Fruit fly (Drosophila melanogaster) whole organism, embryonic: ENCODE results near the gene CG7484.

Experiments
- Ada2b ChIP-seq: fragments of 200-800 bp; sonication (Bioruptor generic); IDR thresholded peaks from 2 replicates; pipeline ENCODE4 v1.3.6; 2022; ENCODE audit warnings: missing biosample characterization, missing genetic modification characterization
- Adf1 ChIP-seq: fragments of 200-800 bp; sonication (Bioruptor generic); IDR thresholded peaks from 2 replicates; pipeline ENCODE4 v1.3.6; 2022; ENCODE audit warnings: missing biosample characterization, missing genetic modification characterization
- Antp ChIP-seq: fragments of 200-800 bp; sonication (Bioruptor generic); optimal IDR thresholded peaks from 3 replicates; lab custom pipeline; 2016; ENCODE audit warnings: missing biosample characterization, missing genetic modification characterization
- CG10147 ChIP-seq: fragments of 200-800 bp; sonication (Bioruptor generic); optimal IDR thresholded peaks from 2 replicates; lab custom pipeline; 2019; ENCODE audit warnings: missing biosample characterization, mild to moderate bottlenecking, missing genetic modification characterization, moderate library complexity
- CG10565 ChIP-seq: fragments of 200-800 bp; sonication (Bioruptor generic); optimal IDR thresholded peaks from 3 replicates; lab custom pipeline; 2016; ENCODE audit warnings: missing biosample characterization, mild to moderate bottlenecking, missing genetic modification characterization
- CG10979 ChIP-seq: fragments of 200-800 bp; sonication (Bioruptor generic); optimal IDR thresholded peaks from 2 replicates; lab custom pipeline; 2018; ENCODE audit warnings: missing biosample characterization, mild to moderate bottlenecking, missing genetic modification characterization, moderate library complexity
- CG11723 ChIP-seq: fragments of 200-800 bp; sonication (Bioruptor generic); optimal IDR thresholded peaks from 2 replicates; lab custom pipeline; 2017; ENCODE audit warnings: missing biosample characterization, mild to moderate bottlenecking, missing genetic modification characterization
- CG15696 ChIP-seq: fragments of 200-800 bp; sonication (Bioruptor generic); optimal IDR thresholded peaks from 2 replicates; lab custom pipeline; 2019; ENCODE audit warnings: missing biosample characterization, mild to moderate bottlenecking, missing genetic modification characterization, moderate library complexity
- CG16779 ChIP-seq: fragments of 200-800 bp; sonication (Bioruptor generic); IDR thresholded peaks from 2 replicates; pipeline ENCODE4 v1.3.6; 2022; ENCODE audit warnings: missing biosample characterization, missing genetic modification characterization
- CG17328 ChIP-seq: fragments of 200-800 bp; sonication (Bioruptor generic); IDR thresholded peaks from 2 replicates; pipeline ENCODE4 v1.3.6; 2022; ENCODE audit warnings: missing biosample characterization, missing genetic modification characterization
- CG17612 ChIP-seq: fragments of 200-800 bp; sonication (Bioruptor generic); IDR thresholded peaks from 2 replicates; pipeline ENCODE4 v1.3.6; 2022; ENCODE audit warnings: missing biosample characterization, missing genetic modification characterization
- CG18476 ChIP-seq: fragments of 200-800 bp; sonication (Bioruptor generic); optimal IDR thresholded peaks from 2 replicates; lab custom pipeline; 2016; ENCODE audit warnings: missing biosample characterization, mild to moderate bottlenecking, missing genetic modification characterization
- CG18619 ChIP-seq: fragments of 200-800 bp; sonication (Bioruptor generic); optimal IDR thresholded peaks from 3 replicates; lab custom pipeline; 2017; ENCODE audit warnings: missing biosample characterization, mild to moderate bottlenecking, missing genetic modification characterization
- CG3407 ChIP-seq: fragments of 200-800 bp; sonication (Bioruptor generic); optimal IDR thresholded peaks from 2 replicates; lab custom pipeline; 2018; ENCODE audit warnings: missing biosample characterization, mild to moderate bottlenecking, missing genetic modification characterization
- CG3726 ChIP-seq: fragments of 200-800 bp; sonication (Bioruptor generic); IDR thresholded peaks from 3 replicates; pipeline ENCODE4, ENCODE4 v1.3.6; 2022; ENCODE audit warnings: missing biosample characterization, missing genetic modification characterization
- CG43689 ChIP-seq: fragments of 200-800 bp; sonication (Bioruptor generic); IDR thresholded peaks from 2 replicates; pipeline ENCODE4 v1.3.6; 2022; ENCODE audit warnings: missing biosample characterization, missing genetic modification characterization
- CG5953 ChIP-seq: fragments of 200-800 bp; sonication (Bioruptor generic); IDR thresholded peaks from 2 replicates; pipeline ENCODE4 v1.3.6; 2022; ENCODE audit warnings: missing biosample characterization, missing genetic modification characterization
- CG6689 ChIP-seq: fragments of 200-800 bp; sonication (Bioruptor generic); IDR thresholded peaks from 2 replicates; pipeline ENCODE4 v1.3.6; 2022; ENCODE audit warnings: missing biosample characterization, missing genetic modification characterization
- CG6813 ChIP-seq: fragments of 200-800 bp; sonication (Bioruptor generic); optimal IDR thresholded peaks from 2 replicates; lab custom pipeline; 2017; ENCODE audit warnings: missing biosample characterization, missing genetic modification characterization, mild to moderate bottlenecking, moderate library complexity, missing genetic modification reagents
- CG7987 ChIP-seq: fragments of 200-800 bp; sonication (Bioruptor generic); optimal IDR thresholded peaks from 2 replicates; lab custom pipeline; 2018; ENCODE audit warnings: missing biosample characterization, mild to moderate bottlenecking, missing genetic modification characterization, moderate library complexity
- CG8924 ChIP-seq: fragments of 200-800 bp; optimal IDR thresholded peaks from 3 replicates; lab custom pipeline; 2019; ENCODE audit warnings: missing biosample characterization, mild to moderate bottlenecking, missing genetic modification characterization, moderate library complexity
- Camta ChIP-seq: fragments of 200-800 bp; sonication (Bioruptor generic); optimal IDR thresholded peaks from 2 replicates; lab custom pipeline; 2016; ENCODE audit warnings: missing biosample characterization, missing genetic modification characterization
- D19A ChIP-seq: fragments of 200-800 bp; optimal IDR thresholded peaks from 3 replicates; lab custom pipeline; 2019; ENCODE audit warnings: missing biosample characterization, mild to moderate bottlenecking, missing genetic modification characterization, moderate library complexity
- Dfd ChIP-seq, 2 experiments: fragments of >200 bp; optimal IDR thresholded peaks; 2 replicates each; lab custom pipeline; 2017; ENCODE audit warnings: missing biosample characterization in 2 of 2, missing genetic modification characterization in 2 of 2
- Dip3 ChIP-seq: fragments of 200-800 bp; sonication (Bioruptor generic); optimal IDR thresholded peaks from 3 replicates; lab custom pipeline; 2016; ENCODE audit warnings: missing biosample characterization, missing genetic modification characterization
- Dp ChIP-seq: fragments of 200-800 bp; sonication (Bioruptor generic); optimal IDR thresholded peaks from 2 replicates; lab custom pipeline; 2018; ENCODE audit warnings: missing biosample characterization, mild to moderate bottlenecking, missing genetic modification characterization, moderate library complexity
- Nf-YC ChIP-seq: fragments of 200-800 bp; optimal IDR thresholded peaks from 3 replicates; lab custom pipeline; 2019; ENCODE audit warnings: missing biosample characterization, mild to moderate bottlenecking, missing genetic modification characterization, moderate library complexity
- Opbp ChIP-seq: fragments of 200-800 bp; sonication (Bioruptor generic); IDR thresholded peaks from 3 replicates; pipeline ENCODE4 v1.3.6; 2022; ENCODE audit warnings: missing biosample characterization, missing genetic modification characterization; ENCODE audit not compliant: partially characterized antibody
- Ptx1 ChIP-seq: fragments of 200-800 bp; sonication (Bioruptor generic); IDR thresholded peaks from 2 replicates; pipeline ENCODE4 v1.3.6; 2022; ENCODE audit warnings: missing biosample characterization, missing genetic modification characterization
- ap ChIP-seq: fragments of 200-800 bp; sonication (Bioruptor generic); IDR thresholded peaks from 2 replicates; pipeline ENCODE4 v1.3.6; 2022; ENCODE audit warnings: missing biosample characterization, missing genetic modification characterization
- ash1 ChIP-seq: fragments of 200-800 bp; sonication (Bioruptor generic); optimal IDR thresholded peaks from 2 replicates; lab custom pipeline; 2018; ENCODE audit warnings: missing biosample characterization, mild to moderate bottlenecking, missing genetic modification characterization
- cg ChIP-seq: fragments of 200-800 bp; sonication (Bioruptor generic); optimal IDR thresholded peaks from 3 replicates; lab custom pipeline; 2019; ENCODE audit warnings: missing biosample characterization, mild to moderate bottlenecking, missing genetic modification characterization, moderate library complexity
- danr ChIP-seq: fragments of 200-800 bp; sonication (Bioruptor generic); IDR thresholded peaks from 2 replicates; pipeline ENCODE4 v1.3.6; 2022; ENCODE audit warnings: missing biosample characterization, missing genetic modification characterization
- ewg ChIP-seq: fragments of 200-800 bp; sonication (Bioruptor generic); optimal IDR thresholded peaks from 3 replicates; lab custom pipeline; 2017; ENCODE audit warnings: mild to moderate bottlenecking, missing biosample characterization, missing genetic modification reagents, missing genetic modification characterization
- gce ChIP-seq: fragments of 200-800 bp; sonication (Bioruptor generic); IDR thresholded peaks from 3 replicates; pipeline ENCODE4 v1.3.6; 2022; ENCODE audit warnings: missing biosample characterization, missing genetic modification characterization
- gcm ChIP-seq: fragments of 200-800 bp; sonication (Bioruptor generic); optimal IDR thresholded peaks from 2 replicates; lab custom pipeline; 2019; ENCODE audit warnings: missing biosample characterization, mild to moderate bottlenecking, missing genetic modification characterization, moderate library complexity
- gt ChIP-seq: fragments of 200-800 bp; sonication (Bioruptor generic); IDR thresholded peaks from 2 replicates; pipeline ENCODE4 v1.3.6; 2022; ENCODE audit warnings: missing biosample characterization, missing genetic modification characterization
- ind ChIP-seq: fragments of 200-800 bp; sonication (Bioruptor generic); optimal IDR thresholded peaks from 3 replicates; lab custom pipeline; 2016; ENCODE audit warnings: missing biosample characterization, missing genetic modification characterization
- jumu ChIP-seq: fragments of 200-800 bp; sonication (Bioruptor generic); optimal IDR thresholded peaks from 3 replicates; lab custom pipeline; 2016; ENCODE audit warnings: missing biosample characterization, missing genetic modification characterization
- kni ChIP-seq: fragments of 200-800 bp; sonication (Bioruptor generic); optimal IDR thresholded peaks from 3 replicates; lab custom pipeline; 2017; ENCODE audit warnings: mild to moderate bottlenecking, missing biosample characterization, missing genetic modification reagents, missing genetic modification characterization
- mirr ChIP-seq: fragments of 200-800 bp; sonication (Bioruptor generic); optimal IDR thresholded peaks from 3 replicates; lab custom pipeline; 2018; ENCODE audit warnings: missing biosample characterization, mild to moderate bottlenecking, missing genetic modification characterization
- nau ChIP-seq: fragments of 200-800 bp; sonication (Bioruptor generic); optimal IDR thresholded peaks from 3 replicates; lab custom pipeline; 2017; ENCODE audit warnings: missing biosample characterization, mild to moderate bottlenecking, missing genetic modification characterization, missing genetic modification reagents
- pb ChIP-seq: fragments of 200-800 bp; sonication (Bioruptor generic); optimal IDR thresholded peaks from 3 replicates; lab custom pipeline; 2016; ENCODE audit warnings: missing biosample characterization, missing genetic modification characterization
- pita ChIP-seq: fragments of 200-800 bp; sonication (Bioruptor generic); optimal IDR thresholded peaks from 2 replicates; lab custom pipeline; 2017; ENCODE audit warnings: missing biosample characterization, mild to moderate bottlenecking, missing genetic modification characterization
- pnt ChIP-seq: fragments of 200-800 bp; sonication (Bioruptor generic); optimal IDR thresholded peaks from 3 replicates; lab custom pipeline; 2016; ENCODE audit warnings: missing biosample characterization, missing genetic modification characterization
- psq ChIP-seq: fragments of 200-800 bp; sonication (Bioruptor generic); optimal IDR thresholded peaks from 2 replicates; lab custom pipeline; 2017; ENCODE audit warnings: missing biosample characterization, missing genetic modification characterization
- sc ChIP-seq, 3 experiments: fragments of >200 bp in 2 of 3; fragments of 200-800 bp in 1 of 3; sonication (Bioruptor generic) in 1 of 3; optimal IDR thresholded peaks; 2 replicates in 2 of 3; 3 replicates in 1 of 3; lab custom pipeline; 2017; ENCODE audit warnings: mild to moderate bottlenecking in 1 of 3, missing biosample characterization in 1 of 3, missing genetic modification characterization in 1 of 3, missing genetic modification reagents in 1 of 3
- slbo ChIP-seq: fragments of 200-800 bp; sonication (Bioruptor generic); IDR thresholded peaks from 2 replicates; pipeline ENCODE4 v1.3.6; 2022; ENCODE audit warnings: missing biosample characterization, missing genetic modification characterization
- ttk ChIP-seq: fragments of 200-800 bp; sonication (Bioruptor generic); IDR thresholded peaks from 2 replicates; pipeline ENCODE4 v2.1.2; 2022; ENCODE audit warnings: missing biosample characterization, missing genetic modification characterization

CG7484 gene

DNA sequence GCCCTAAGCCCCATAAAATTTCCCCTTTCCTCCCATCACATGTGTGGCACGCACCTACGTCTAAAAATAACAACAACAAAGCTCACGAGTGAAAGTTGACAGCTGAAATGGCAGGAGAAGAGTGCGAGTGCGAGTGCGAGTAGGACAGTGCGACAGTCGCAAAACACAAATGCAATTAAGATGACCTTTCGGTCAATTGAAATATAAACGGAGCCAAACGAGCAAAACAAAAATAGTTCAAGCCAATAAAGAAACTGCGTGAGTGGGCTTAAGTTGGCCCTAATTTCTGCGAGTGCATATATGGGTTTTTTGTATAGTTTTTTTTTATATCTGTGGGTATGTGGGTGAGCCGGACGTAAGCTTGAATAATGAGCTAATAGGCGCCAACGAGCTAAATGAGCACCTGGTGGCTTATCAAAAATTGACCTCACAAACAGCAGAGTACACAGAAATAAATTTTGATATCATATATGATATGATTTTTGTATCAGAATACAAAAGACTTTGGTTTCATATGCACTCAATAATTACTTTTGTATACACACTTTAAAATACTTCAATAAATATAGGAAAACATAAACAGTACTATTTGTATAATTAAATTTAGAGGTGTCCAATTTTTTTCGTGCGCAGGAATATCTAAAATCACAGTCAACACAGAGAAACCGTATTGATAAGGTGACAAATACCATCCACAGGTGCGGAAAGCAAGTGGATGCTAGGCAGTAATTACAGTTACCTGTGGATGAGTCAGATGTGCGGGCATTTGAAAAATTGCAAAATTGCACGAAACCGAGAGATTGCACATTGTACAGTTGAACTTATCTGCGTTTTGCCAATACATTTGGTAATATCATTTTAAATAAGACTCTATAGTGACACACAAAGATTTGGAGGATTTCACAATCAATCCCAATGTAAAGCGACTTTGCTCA lies 2.4 kb upstream of the CG7484 start (continued):
- no peak for TF ChIP-seq mirr
- TF ChIP-seq slbo: 0 out of 2 replicates have a peak, but pooled peaks have one; percentile 13
- TF ChIP-seq D19A (tag; lab: Kevin White, UChicago): no peak
- no peak for TF ChIP-seq Ada2b (GFP tag; lab: Robert Waterston, UW)
- no peak for TF ChIP-seq danr
- no peak for TF ChIP-seq ewg (GFP tag; lab: Kevin White, UChicago)
- TF ChIP-seq CG17328 (GFP tag; lab: Robert Waterston, UW): peak; percentile 45; the same call in 1 of the 2 replicates
- TF ChIP-seq pnt: no peak
- no peak for TF ChIP-seq CG6813 (GFP tag; lab: Kevin White, UChicago)
- no peak for TF ChIP-seq cg (GFP tag; lab: Kevin White, UChicago)
- TF ChIP-seq CG3407: peak; percentile 13
- no peak for TF ChIP-seq jumu (GFP tag; lab: Kevin White, UChicago)
- no peak for TF ChIP-seq Nf-YC
- no peak for TF ChIP-seq sc (optimal IDR thresholded peaks at IDR 0.05; lab: Kevin White, UChicago)
- no peak for TF ChIP-seq sc (GFP tag; optimal IDR thresholded peaks at IDR 0.05; lab: Kevin White, UChicago)
- no peak for TF ChIP-seq gce
- no peak for TF ChIP-seq CG18619 (GFP tag; lab: Kevin White, UChicago)
- no peak for TF ChIP-seq CG16779 (GFP tag; lab: Robert Waterston, UW)
- TF ChIP-seq Antp: no peak
- TF ChIP-seq CG43689: 0 out of 2 replicates have a peak, but pooled peaks have one; percentile 19
- no peak for TF ChIP-seq ind (GFP tag; lab: Kevin White, UChicago)
- no peak for TF ChIP-seq gt
- no peak for TF ChIP-seq CG5953 (GFP tag; lab: Robert Waterston, UW)
- TF ChIP-seq CG10565 (GFP tag; lab: Kevin White, UChicago): no peak
- TF ChIP-seq pita (GFP tag; lab: Kevin White, UChicago): no peak
- TF ChIP-seq CG3726 (GFP tag; lab: Robert Waterston, UW): no peak
- TF ChIP-seq ash1 (GFP tag; lab: Kevin White, UChicago): no peak
- peak; percentile 35 for TF ChIP-seq CG8924
- no peak for TF ChIP-seq CG10147 (GFP tag; lab: Kevin White, UChicago)
- no peak for TF ChIP-seq CG11723 (GFP tag; lab: Kevin White, UChicago)
- no peak for TF ChIP-seq CG10979
- TF ChIP-seq Dip3: no peak
- TF ChIP-seq nau: peak; percentile 6
- no peak for TF ChIP-seq ap
- TF ChIP-seq gcm (GFP tag; lab: Kevin White, UChicago): no peak
- no peak for TF ChIP-seq CG7987
- no peak for TF ChIP-seq pb
- TF ChIP-seq Adf1 (GFP tag; lab: Robert Waterston, UW): no peak
- peak; percentile 8 for TF ChIP-seq Camta (GFP tag; lab: Kevin White, UChicago)
- TF ChIP-seq Opbp (GFP tag; lab: Robert Waterston, UW): no peak
- no peak for TF ChIP-seq kni
- no peak for TF ChIP-seq CG6689 (GFP tag; lab: Robert Waterston, UW)
- no peak for TF ChIP-seq CG15696
- TF ChIP-seq Dp (GFP tag; lab: Kevin White, UChicago): no peak
- no peak for TF ChIP-seq Dfd (GFP tag; optimal IDR thresholded peaks at IDR 0.05; lab: Kevin White, UChicago)
- peak; percentile 31; the same call in 1 of the 2 replicates for TF ChIP-seq Ptx1
- no peak for TF ChIP-seq ttk (GFP tag; lab: Robert Waterston, UW)
- peak; percentile 3 for TF ChIP-seq CG18476
- TF ChIP-seq CG17612 (GFP tag; lab: Robert Waterston, UW): no peak
- TF ChIP-seq psq (GFP tag; lab: Kevin White, UChicago): no peak
